Worm (Caenorhabditis elegans): ENCODE measurements around the gene C09G9.5.

ce11 chrIV:8886228-8886627 lies at the start of gene C09G9.5:
- TF ChIP-seq sem-2 (GFP tag; optimal IDR thresholded peaks at IDR 0.05) (no peak), mep-1 (tag; optimal IDR thresholded peaks at IDR 0.05) (no peak), pha-4 (tag; optimal IDR thresholded peaks at IDR 0.05) (no peak), ham-2 (GFP tag; optimal IDR thresholded peaks at IDR 0.05) (no peak), snpc-4 (tag; optimal IDR thresholded peaks at IDR 0.05) (no peak), hlh-1 (tag; optimal IDR thresholded peaks at IDR 0.05) (no peak), unc-62 (GFP tag; optimal IDR thresholded peaks at IDR 0.05) (no peak), zip-8 (tag; optimal IDR thresholded peaks at IDR 0.05) (no peak)
